Worm (Caenorhabditis elegans): Measurements from ENCODE around the gene F52G3.8.
A peak's percentile ranks its signal among the peaks of the same experiment; 100 is the strongest.

The F52G3.8 gene

ce11 chrX:16961387-16961786 is 8.6 kb upstream of the F52G3.8 start:
- TF ChIP-seq ceh-16 (tag; optimal IDR thresholded peaks at IDR 0.05) (no peak), skn-1 (tag; optimal IDR thresholded peaks at IDR 0.05) (peak; percentile 86), elt-2 (tag; optimal IDR thresholded peaks at IDR 0.05) (peak; percentile 74), fkh-2 (tag; optimal IDR thresholded peaks at IDR 0.05) (no peak), lsy-12 (tag; optimal IDR thresholded peaks at IDR 0.05) (peak; percentile 82), pqm-1 (tag; optimal IDR thresholded peaks at IDR 0.05) (peak; percentile 68), nhr-11 (tag; optimal IDR thresholded peaks at IDR 0.05) (peak; percentile 22), elt-3 (tag; optimal IDR thresholded peaks at IDR 0.05) (no peak), lin-15B (tag; optimal IDR thresholded peaks at IDR 0.05) (peak; percentile 56), pha-4 (tag; optimal IDR thresholded peaks at IDR 0.05) (peak; percentile 90), unc-62 (GFP tag; optimal IDR thresholded peaks at IDR 0.05) (peak; percentile 76), ama-1 (optimal IDR thresholded peaks at IDR 0.05) (peak; percentile 64), nfya-1 (tag; optimal IDR thresholded peaks at IDR 0.05; ENCODE audit: insufficient read depth) (peak; percentile 92), ZK546.5 (tag; optimal IDR thresholded peaks at IDR 0.05) (no peak), nhr-67 (tag; optimal IDR thresholded peaks at IDR 0.05) (no peak), egl-27 (tag; optimal IDR thresholded peaks at IDR 0.05) (peak; percentile 37), nhr-25 (tag; optimal IDR thresholded peaks at IDR 0.05) (peak; percentile 92), nhr-237 (tag; optimal IDR thresholded peaks at IDR 0.05) (no peak), nhr-77 (tag; optimal IDR thresholded peaks at IDR 0.05) (no peak), nhr-76 (tag; optimal IDR thresholded peaks at IDR 0.05) (peak; percentile 39), nhr-23 (tag; optimal IDR thresholded peaks at IDR 0.05) (peak; percentile 86), unc-39 (tag; optimal IDR thresholded peaks at IDR 0.05) (no peak), jun-1 (tag; optimal IDR thresholded peaks at IDR 0.05) (peak; percentile 84), eor-1 (tag; optimal IDR thresholded peaks at IDR 0.05) (no peak), ceh-28 (tag; optimal IDR thresholded peaks at IDR 0.05) (peak; percentile 83), R02D3.7 (tag; optimal IDR thresholded peaks at IDR 0.05) (peak; percentile 61), zag-1 (tag; optimal IDR thresholded peaks at IDR 0.05) (no peak), lin-39 (tag; optimal IDR thresholded peaks at IDR 0.05) (peak; percentile 92), ztf-11 (tag; optimal IDR thresholded peaks at IDR 0.05) (no peak), mml-1 (tag; optimal IDR thresholded peaks at IDR 0.05) (no peak), tbx-2 (tag; optimal IDR thresholded peaks at IDR 0.05) (peak; percentile 51), sea-2 (GFP tag; optimal IDR thresholded peaks at IDR 0.05) (peak; percentile 65), egl-5 (tag; optimal IDR thresholded peaks at IDR 0.05) (peak; percentile 89), ztf-4 (tag; optimal IDR thresholded peaks at IDR 0.05) (no peak), daf-12 (tag; optimal IDR thresholded peaks at IDR 0.05) (no peak), ceh-9 (tag; optimal IDR thresholded peaks at IDR 0.05) (no peak), mdl-1 (tag; optimal IDR thresholded peaks at IDR 0.05) (peak; percentile 59), nhr-12 (tag; optimal IDR thresholded peaks at IDR 0.05) (no peak), nhr-28 (tag; optimal IDR thresholded peaks at IDR 0.05) (no peak), fos-1 (tag; optimal IDR thresholded peaks at IDR 0.05) (no peak), aly-2 (tag; optimal IDR thresholded peaks at IDR 0.05) (no peak), ceh-82 (tag; optimal IDR thresholded peaks at IDR 0.05) (peak; percentile 18), hmg-11 (tag; optimal IDR thresholded peaks at IDR 0.05) (peak; percentile 95), snpc-4 (tag; optimal IDR thresholded peaks at IDR 0.05) (peak; percentile 76), fkh-10 (GFP tag; optimal IDR thresholded peaks at IDR 0.05) (peak; percentile 14), nhr-43 (tag; optimal IDR thresholded peaks at IDR 0.05; ENCODE audit: poor library complexity, severe bottlenecking) (peak; percentile 70), elt-1 (tag; optimal IDR thresholded peaks at IDR 0.05) (peak; percentile 71)

- TF ChIP-seq snpc-4 (tag; optimal IDR thresholded peaks at IDR 0.05) (no peak), R02D3.7 (tag; optimal IDR thresholded peaks at IDR 0.05) (no peak), daf-12 (tag; optimal IDR thresholded peaks at IDR 0.05) (no peak), pha-4 (tag; optimal IDR thresholded peaks at IDR 0.05) (no peak)
These were observed 7.6 kb upstream of the F52G3.8 start for ce11 chrX:16960346-16960745.

Measured in whole organism, L3 larva.